Fruit fly (Drosophila melanogaster) whole organism, embryonic: ENCODE measurements around the gene CG15185.

Source experiments
- Antp ChIP-seq: fragments of 200-800 bp; sonication (Bioruptor generic); optimal IDR thresholded peaks from 3 replicates; lab custom pipeline; 2016; ENCODE audit warnings: missing biosample characterization, missing genetic modification characterization
- Bgb ChIP-seq: fragments of 200-800 bp; sonication (Bioruptor generic); IDR thresholded peaks from 2 replicates; pipeline ENCODE4 v1.3.6; 2022; ENCODE audit warnings: missing biosample characterization, missing genetic modification characterization; ENCODE audit not compliant: partially characterized antibody
- CG1024 ChIP-seq: fragments of 200-800 bp; sonication (Bioruptor generic); IDR thresholded peaks from 2 replicates; pipeline ENCODE4 v1.3.6; 2022; ENCODE audit warnings: missing biosample characterization, missing genetic modification characterization
- CG11456 ChIP-seq: fragments of 200-800 bp; sonication (Bioruptor generic); IDR thresholded peaks from 3 replicates; pipeline ENCODE4 v1.3.6; 2022; ENCODE audit warnings: missing biosample characterization, missing genetic modification characterization
- CG11696 ChIP-seq: fragments of 200-800 bp; sonication (Bioruptor generic); IDR thresholded peaks from 2 replicates; pipeline ENCODE4 v1.3.6; 2022; ENCODE audit warnings: missing biosample characterization, missing genetic modification characterization
- CG12071 ChIP-seq: fragments of 200-800 bp; sonication (Bioruptor generic); optimal IDR thresholded peaks from 3 replicates; lab custom pipeline; 2018; ENCODE audit warnings: missing biosample characterization, mild to moderate bottlenecking, missing genetic modification characterization
- CG12155 ChIP-seq: fragments of 200-800 bp; sonication (Bioruptor generic); optimal IDR thresholded peaks from 3 replicates; lab custom pipeline; 2016; ENCODE audit warnings: missing biosample characterization, missing genetic modification characterization
- CG12219 ChIP-seq: fragments of 200-800 bp; sonication (Bioruptor generic); optimal IDR thresholded peaks from 3 replicates; lab custom pipeline; 2018; ENCODE audit warnings: missing biosample characterization, mild to moderate bottlenecking, missing genetic modification characterization
- CG17328 ChIP-seq: fragments of 200-800 bp; sonication (Bioruptor generic); IDR thresholded peaks from 2 replicates; pipeline ENCODE4 v1.3.6; 2022; ENCODE audit warnings: missing biosample characterization, missing genetic modification characterization
- CG32772 ChIP-seq: fragments of 200-800 bp; sonication (Bioruptor generic); IDR thresholded peaks from 2 replicates; pipeline ENCODE4 v1.3.6; 2022; ENCODE audit warnings: missing biosample characterization, missing genetic modification characterization
- CG33557 ChIP-seq: fragments of 200-800 bp; sonication (Bioruptor generic); optimal IDR thresholded peaks from 2 replicates; lab custom pipeline; 2019; ENCODE audit warnings: missing biosample characterization, mild to moderate bottlenecking, missing genetic modification characterization, moderate library complexity
- CG34422 ChIP-seq: fragments of 200-800 bp; sonication (Bioruptor generic); IDR thresholded peaks from 3 replicates; pipeline ENCODE4 v1.3.6; 2022; ENCODE audit warnings: missing biosample characterization, missing genetic modification characterization
- CG4424 ChIP-seq: fragments of 200-800 bp; sonication (Bioruptor generic); optimal IDR thresholded peaks from 3 replicates; lab custom pipeline; 2016; ENCODE audit warnings: missing biosample characterization, missing genetic modification characterization
- CG6654 ChIP-seq: fragments of 200-800 bp; sonication (Bioruptor generic); optimal IDR thresholded peaks from 2 replicates; lab custom pipeline; 2017; ENCODE audit warnings: missing biosample characterization, mild to moderate bottlenecking, missing genetic modification characterization
- CG6791 ChIP-seq: fragments of 200-800 bp; sonication (Bioruptor generic); IDR thresholded peaks from 3 replicates; pipeline ENCODE4 v1.3.6; 2022; ENCODE audit warnings: missing biosample characterization, missing genetic modification characterization; ENCODE audit not compliant: partially characterized antibody
- CG7928 ChIP-seq: fragments of 200-800 bp; sonication (Bioruptor generic); optimal IDR thresholded peaks from 2 replicates; lab custom pipeline; 2017; ENCODE audit warnings: missing biosample characterization, mild to moderate bottlenecking, missing genetic modification characterization
- CG8089 ChIP-seq: fragments of 200-800 bp; sonication (Bioruptor generic); optimal IDR thresholded peaks from 3 replicates; lab custom pipeline; 2016; ENCODE audit warnings: missing biosample characterization, missing genetic modification characterization
- CG8944 ChIP-seq: fragments of 200-800 bp; sonication (Bioruptor generic); optimal IDR thresholded peaks from 3 replicates; lab custom pipeline; 2016; ENCODE audit warnings: missing biosample characterization, missing genetic modification characterization
- CG9876 ChIP-seq: fragments of 200-800 bp; sonication (Bioruptor generic); optimal IDR thresholded peaks from 2 replicates; lab custom pipeline; 2016; ENCODE audit warnings: missing biosample characterization, missing genetic modification characterization
- D19B ChIP-seq: fragments of 200-800 bp; sonication (Bioruptor generic); optimal IDR thresholded peaks from 2 replicates; lab custom pipeline; 2017; ENCODE audit warnings: missing biosample characterization, mild to moderate bottlenecking, missing genetic modification characterization
- Deaf1 ChIP-seq: fragments of 200-800 bp; optimal IDR thresholded peaks from 3 replicates; lab custom pipeline; 2019; ENCODE audit warnings: missing biosample characterization, mild to moderate bottlenecking, missing genetic modification characterization, moderate library complexity
- Dfd ChIP-seq, 2 experiments: fragments of >200 bp; optimal IDR thresholded peaks; 2 replicates each; lab custom pipeline; 2017; ENCODE audit warnings: missing biosample characterization in 2 of 2, missing genetic modification characterization in 2 of 2
- Dip3 ChIP-seq: fragments of 200-800 bp; sonication (Bioruptor generic); optimal IDR thresholded peaks from 3 replicates; lab custom pipeline; 2016; ENCODE audit warnings: missing biosample characterization, missing genetic modification characterization
- Doc3 ChIP-seq: fragments of 200-800 bp; sonication (Bioruptor generic); IDR thresholded peaks from 3 replicates; pipeline ENCODE4 v1.3.6; 2022; ENCODE audit warnings: missing biosample characterization, missing genetic modification characterization; ENCODE audit not compliant: partially characterized antibody
- HHEX ChIP-seq: fragments of 200-800 bp; sonication (Bioruptor generic); optimal IDR thresholded peaks from 3 replicates; lab custom pipeline; 2017; ENCODE audit warnings: missing biosample characterization, mild to moderate bottlenecking, missing genetic modification characterization, missing genetic modification reagents
- NC2α ChIP-seq: fragments of 200-800 bp; sonication (Bioruptor generic); optimal IDR thresholded peaks from 2 replicates; lab custom pipeline; 2016; ENCODE audit warnings: missing biosample characterization, missing genetic modification characterization
- Opbp ChIP-seq: fragments of 200-800 bp; sonication (Bioruptor generic); IDR thresholded peaks from 3 replicates; pipeline ENCODE4 v1.3.6; 2022; ENCODE audit warnings: missing biosample characterization, missing genetic modification characterization; ENCODE audit not compliant: partially characterized antibody
- Ptx1 ChIP-seq: fragments of 200-800 bp; sonication (Bioruptor generic); IDR thresholded peaks from 2 replicates; pipeline ENCODE4 v1.3.6; 2022; ENCODE audit warnings: missing biosample characterization, missing genetic modification characterization
- Scr ChIP-seq: fragments of 200-800 bp; sonication (Bioruptor generic); IDR thresholded peaks from 2 replicates; pipeline ENCODE4 v1.3.6; 2022; ENCODE audit warnings: missing biosample characterization, missing genetic modification characterization; ENCODE audit not compliant: partially characterized antibody
- TFAM ChIP-seq: fragments of 200-800 bp; sonication (Bioruptor generic); optimal IDR thresholded peaks from 2 replicates; lab custom pipeline; 2017; ENCODE audit warnings: missing biosample characterization, missing genetic modification characterization, inconsistent platforms
- Usf ChIP-seq: fragments of 200-800 bp; sonication (Bioruptor generic); optimal IDR thresholded peaks from 2 replicates; lab custom pipeline; 2017; ENCODE audit warnings: missing genotype, missing biosample characterization, missing genetic modification characterization
- ash1 ChIP-seq: fragments of 200-800 bp; sonication (Bioruptor generic); optimal IDR thresholded peaks from 2 replicates; lab custom pipeline; 2018; ENCODE audit warnings: missing biosample characterization, mild to moderate bottlenecking, missing genetic modification characterization
- disco-r ChIP-seq: fragments of 200-800 bp; sonication (Bioruptor generic); optimal IDR thresholded peaks from 2 replicates; lab custom pipeline; 2016; ENCODE audit warnings: missing biosample characterization, missing genetic modification characterization
- dpn ChIP-seq, 2 experiments: fragments of 200-800 bp; sonication (Bioruptor generic); optimal IDR thresholded peaks; 3 replicates each; lab custom pipeline; 2016; ENCODE audit warnings: missing biosample characterization in 2 of 2, missing genetic modification characterization in 2 of 2
- fru ChIP-seq: fragments of >200 bp; optimal IDR thresholded peaks from 2 replicates; lab custom pipeline; 2017
- gce ChIP-seq: fragments of 200-800 bp; sonication (Bioruptor generic); IDR thresholded peaks from 3 replicates; pipeline ENCODE4 v1.3.6; 2022; ENCODE audit warnings: missing biosample characterization, missing genetic modification characterization
- grn ChIP-seq: fragments of 200-800 bp; sonication (Bioruptor generic); optimal IDR thresholded peaks from 3 replicates; lab custom pipeline; 2017; ENCODE audit warnings: missing biosample characterization, missing genetic modification characterization
- gro ChIP-seq: fragments of 200-800 bp; sonication (Bioruptor generic); optimal IDR thresholded peaks from 2 replicates; lab custom pipeline; 2016; ENCODE audit warnings: missing biosample characterization, missing genetic modification characterization
- gsb ChIP-seq: fragments of 200-800 bp; sonication (Bioruptor generic); IDR thresholded peaks from 2 replicates; pipeline ENCODE4 v1.3.6; 2022; ENCODE audit warnings: missing biosample characterization, missing genetic modification characterization
- gsb-n ChIP-seq: fragments of 200-800 bp; sonication (Bioruptor generic); optimal IDR thresholded peaks from 3 replicates; lab custom pipeline; 2018; ENCODE audit warnings: missing biosample characterization, mild to moderate bottlenecking, missing genetic modification characterization
- hth ChIP-seq: fragments of >200 bp; optimal IDR thresholded peaks from 2 replicates; lab custom pipeline; 2017; ENCODE audit warnings: inconsistent platforms
- pan ChIP-seq, 4 experiments: fragments of >200 bp in 3 of 4; fragments of 200-800 bp in 1 of 4; sonication (Bioruptor generic) in 1 of 4; optimal IDR thresholded peaks in 3 of 4; IDR thresholded peaks in 1 of 4; 2 replicates each; pipeline versions ENCODE4 v1.3.6 to Lab custom; 2017 to 2022; ENCODE audit warnings: missing biosample characterization in 2 of 4, missing genetic modification characterization in 2 of 4, mixed read lengths in 1 of 4
- pros ChIP-seq: fragments of 200-800 bp; sonication (Bioruptor generic); optimal IDR thresholded peaks from 3 replicates; lab custom pipeline; 2019; ENCODE audit warnings: missing biosample characterization, mild to moderate bottlenecking, missing genetic modification characterization, moderate library complexity
- pzg ChIP-seq: fragments of 200-800 bp; sonication (Bioruptor generic); optimal IDR thresholded peaks from 3 replicates; lab custom pipeline; 2018; ENCODE audit warnings: missing biosample characterization, mild to moderate bottlenecking, missing genetic modification characterization, moderate library complexity
- ranshi ChIP-seq: fragments of 200-800 bp; sonication (Bioruptor generic); IDR thresholded peaks from 2 replicates; pipeline ENCODE4 v1.3.6; 2022; ENCODE audit warnings: missing biosample characterization, missing genetic modification characterization
- sd ChIP-seq: fragments of 200-800 bp; sonication (Bioruptor generic); optimal IDR thresholded peaks from 3 replicates; lab custom pipeline; 2018; ENCODE audit warnings: missing biosample characterization, mild to moderate bottlenecking, missing genetic modification characterization, moderate library complexity
- slou ChIP-seq: fragments of 200-800 bp; sonication (Bioruptor generic); optimal IDR thresholded peaks from 3 replicates; lab custom pipeline; 2016; ENCODE audit warnings: missing biosample characterization, missing genetic modification characterization
- sug ChIP-seq: fragments of 200-800 bp; optimal IDR thresholded peaks from 2 replicates; lab custom pipeline; 2019; ENCODE audit warnings: missing biosample characterization, mild to moderate bottlenecking, missing genetic modification characterization, moderate library complexity
- tio ChIP-seq: fragments of 200-800 bp; sonication (Bioruptor generic); optimal IDR thresholded peaks from 2 replicates; lab custom pipeline; 2017; ENCODE audit warnings: missing biosample characterization, missing genetic modification characterization, inconsistent platforms
- tll ChIP-seq, 2 experiments: fragments of 200-800 bp in 1 of 2; fragments of >200 bp in 1 of 2; sonication (Bioruptor generic) in 1 of 2; optimal IDR thresholded peaks; 2 replicates each; lab custom pipeline; 2017 to 2019; ENCODE audit warnings: missing biosample characterization in 2 of 2, missing genetic modification characterization in 2 of 2, mild to moderate bottlenecking in 1 of 2, moderate library complexity in 1 of 2
- trem ChIP-seq: fragments of 200-800 bp; optimal IDR thresholded peaks from 3 replicates; lab custom pipeline; 2019; ENCODE audit warnings: missing biosample characterization, mild to moderate bottlenecking, missing genetic modification characterization, moderate library complexity
- zf30C ChIP-seq: fragments of 200-800 bp; sonication (Bioruptor generic); optimal IDR thresholded peaks from 3 replicates; lab custom pipeline; 2018; ENCODE audit warnings: missing biosample characterization, mild to moderate bottlenecking, missing genetic modification characterization

The CG15185 gene

dm6 chr3R:6504408-6504807 lies 22.9 kb upstream of the CG15185 start (continued):
- no peak for TF ChIP-seq NC2α
- TF ChIP-seq pzg (GFP tag; lab: Kevin White, UChicago), result no peak
- no peak for TF ChIP-seq Opbp (GFP tag; lab: Robert Waterston, UW)
- no peak for TF ChIP-seq fru
- TF ChIP-seq CG8089 (GFP tag; lab: Kevin White, UChicago), result peak; percentile 48
- TF ChIP-seq sd, result no peak
- TF ChIP-seq ash1 (GFP tag; lab: Kevin White, UChicago), result no peak
- no peak for TF ChIP-seq zf30C (GFP tag; lab: Kevin White, UChicago)
- peak; percentile 49 for TF ChIP-seq tio
- TF ChIP-seq CG6654 (GFP tag; lab: Kevin White, UChicago), result peak; percentile 11
- no peak for TF ChIP-seq slou (GFP tag; lab: Kevin White, UChicago)
- peak; percentile 52 for TF ChIP-seq CG12071
- no peak for TF ChIP-seq Deaf1 (tag; lab: Kevin White, UChicago)
- peak; percentile 22 for TF ChIP-seq trem (tag; lab: Kevin White, UChicago)
- no peak for TF ChIP-seq CG12155
- no peak for TF ChIP-seq hth (lab: Kevin White, UChicago)
- no peak for TF ChIP-seq Dfd (GFP tag; optimal IDR thresholded peaks at IDR 0.05; lab: Kevin White, UChicago)
- no peak for TF ChIP-seq gsb (GFP tag; lab: Robert Waterston, UW)
- peak; percentile 46 for TF ChIP-seq CG4424
- no peak for TF ChIP-seq CG32772 (GFP tag; lab: Robert Waterston, UW)
- peak; percentile 4 for TF ChIP-seq disco-r
- peak; percentile 49 for TF ChIP-seq HHEX (GFP tag; lab: Kevin White, UChicago)
- TF ChIP-seq Ptx1, result no peak
- TF ChIP-seq gce (GFP tag; lab: Robert Waterston, UW), result no peak
- no peak for TF ChIP-seq Antp (GFP tag; lab: Kevin White, UChicago)
- no peak for TF ChIP-seq gro (GFP tag; lab: Kevin White, UChicago)
- no peak for TF ChIP-seq ranshi (GFP tag; lab: Robert Waterston, UW)
- TF ChIP-seq CG9876 (GFP tag; lab: Kevin White, UChicago), result no peak
- peak; percentile 22 for TF ChIP-seq grn (GFP tag; lab: Kevin White, UChicago)
- no peak for TF ChIP-seq TFAM (GFP tag; lab: Kevin White, UChicago)
- TF ChIP-seq D19B (GFP tag; lab: Kevin White, UChicago), result no peak
- no peak for TF ChIP-seq CG6791
- TF ChIP-seq CG12219 (GFP tag; lab: Kevin White, UChicago), result peak; percentile 42
- peak; percentile 62 for TF ChIP-seq CG8944
- TF ChIP-seq Doc3 (GFP tag; lab: Robert Waterston, UW), result no peak
- TF ChIP-seq CG7928 (GFP tag; lab: Kevin White, UChicago), result no peak
- TF ChIP-seq CG17328 (GFP tag; lab: Robert Waterston, UW), result no peak; the same call in 1 of the 2 replicates
- TF ChIP-seq sug, result no peak
- TF ChIP-seq Bgb (GFP tag; lab: Robert Waterston, UW), result no peak
- TF ChIP-seq dpn (GFP tag; optimal IDR thresholded peaks at IDR 0.05; lab: Kevin White, UChicago), result no peak
- no peak for TF ChIP-seq pros (GFP tag; lab: Kevin White, UChicago)
- TF ChIP-seq Usf (GFP tag; lab: Kevin White, UChicago), result no peak
- no peak for TF ChIP-seq Scr (GFP tag; lab: Robert Waterston, UW)
- no peak for TF ChIP-seq CG34422 (GFP tag; lab: Robert Waterston, UW)
- TF ChIP-seq tll (GFP tag; optimal IDR thresholded peaks at IDR 0.05; lab: Kevin White, UChicago), result peak in 1 of 2 experiments; percentile 75
- TF ChIP-seq CG33557, result peak; percentile 76
- no peak for TF ChIP-seq Dip3
- TF ChIP-seq CG11456 (GFP tag; lab: Robert Waterston, UW), result no peak
- TF ChIP-seq gsb-n, result peak; percentile 80
- no peak for TF ChIP-seq CG11696 (GFP tag; lab: Robert Waterston, UW)
- TF ChIP-seq pan (optimal IDR thresholded peaks at IDR 0.05; lab: Kevin White, UChicago), result no peak
- no peak for TF ChIP-seq pan (GFP tag; optimal IDR thresholded peaks at IDR 0.05 in 1 of 2, IDR thresholded peaks at IDR 0.05 in 1 of 2)
- TF ChIP-seq CG1024, result no peak
